Fruit fly (Drosophila melanogaster): ENCODE results near the gene CG13855.

CG13855 gene

dm6 chr3R:22381077-22381476 is 24.7 kb upstream of the CG13855 start, which contains the start of gene CG43342 (continued):
- TF ChIP-seq CG10543 (GFP tag; optimal IDR thresholded peaks at IDR 0.05) (no peak), Sry-β (GFP tag; optimal IDR thresholded peaks at IDR 0.05) (no peak), cg (GFP tag; optimal IDR thresholded peaks at IDR 0.05) (no peak), pb (GFP tag; optimal IDR thresholded peaks at IDR 0.05) (no peak), CG2116 (GFP tag; optimal IDR thresholded peaks at IDR 0.05) (peak; percentile 69), CG31365 (tag; optimal IDR thresholded peaks at IDR 0.05) (no peak), ato (GFP tag; IDR thresholded peaks at IDR 0.05; ENCODE audit: partially characterized antibody) (peak; percentile 81), trem (tag; optimal IDR thresholded peaks at IDR 0.05) (peak; percentile 57), CG32767 (GFP tag; IDR thresholded peaks at IDR 0.05) (no peak), tgo (GFP tag; IDR thresholded peaks at IDR 0.05) (no peak), Dp (GFP tag; optimal IDR thresholded peaks at IDR 0.05) (peak; percentile 74), Asciz (GFP tag; optimal IDR thresholded peaks at IDR 0.05) (no peak), CG4404 (GFP tag; IDR thresholded peaks at IDR 0.05) (no peak), CG15073 (GFP tag; optimal IDR thresholded peaks at IDR 0.05) (no peak), caup (GFP tag; optimal IDR thresholded peaks at IDR 0.05; ENCODE audit: severe bottlenecking) (no peak), CG4424 (GFP tag; optimal IDR thresholded peaks at IDR 0.05) (no peak), Kr (GFP tag; optimal IDR thresholded peaks at IDR 0.05) (no peak), Oli (tag; optimal IDR thresholded peaks at IDR 0.05) (no peak), Blimp-1 (GFP tag; optimal IDR thresholded peaks at IDR 0.05) (no peak), CG10274 (GFP tag; optimal IDR thresholded peaks at IDR 0.05) (no peak), prd (optimal IDR thresholded peaks at IDR 0.05) (no peak), prd (GFP tag; IDR thresholded peaks at IDR 0.05) (no peak), wdn (GFP tag; IDR thresholded peaks at IDR 0.05) (no peak), CG12391 (tag; optimal IDR thresholded peaks at IDR 0.05) (no peak), Lhr (GFP tag; optimal IDR thresholded peaks at IDR 0.05) (no peak), ATbp (GFP tag; optimal IDR thresholded peaks at IDR 0.05) (no peak), fu2 (GFP tag; optimal IDR thresholded peaks at IDR 0.05) (no peak), pfk (GFP tag; optimal IDR thresholded peaks at IDR 0.05) (no peak), bbx (GFP tag; IDR thresholded peaks at IDR 0.05; ENCODE audit: partially characterized antibody) (peak; percentile 84), zen (tag; optimal IDR thresholded peaks at IDR 0.05) (no peak), CG5245 (GFP tag; optimal IDR thresholded peaks at IDR 0.05) (no peak), Camta (GFP tag; optimal IDR thresholded peaks at IDR 0.05) (no peak), CG6791 (GFP tag; IDR thresholded peaks at IDR 0.05; ENCODE audit: partially characterized antibody) (peak; percentile 85), gcm2 (GFP tag; optimal IDR thresholded peaks at IDR 0.05) (no peak), CG11504 (tag; optimal IDR thresholded peaks at IDR 0.05) (no peak), CG3065 (GFP tag; optimal IDR thresholded peaks at IDR 0.05) (no peak), chn (GFP tag; optimal IDR thresholded peaks at IDR 0.05) (no peak), odd (GFP tag; optimal IDR thresholded peaks at IDR 0.05) (no peak), hkb (optimal IDR thresholded peaks at IDR 0.05) (no peak), hkb (GFP tag; IDR thresholded peaks at IDR 0.05) (no peak), CG33213 (GFP tag; optimal IDR thresholded peaks at IDR 0.05) (no peak), tap (tag; optimal IDR thresholded peaks at IDR 0.05) (no peak), Hsf (GFP tag; optimal IDR thresholded peaks at IDR 0.05) (no peak), otp (GFP tag; IDR thresholded peaks at IDR 0.05) (no peak), tin (GFP tag; optimal IDR thresholded peaks at IDR 0.05) (no peak), Hmx (GFP tag; optimal IDR thresholded peaks at IDR 0.05) (no peak), cad (GFP tag; optimal IDR thresholded peaks at IDR 0.05) (no peak), dmrt11E (tag; optimal IDR thresholded peaks at IDR 0.05) (no peak), oc (tag; optimal IDR thresholded peaks at IDR 0.05) (no peak), CG8359 (GFP tag; optimal IDR thresholded peaks at IDR 0.05; ENCODE audit: borderline replicate concordance) (no peak), ttk (GFP tag; IDR thresholded peaks at IDR 0.05) (no peak), sima (GFP tag; optimal IDR thresholded peaks at IDR 0.05) (no peak)
